Worm (Caenorhabditis elegans): ENCODE measurements around the gene vem-1.

Gene vem-1

DNA sequence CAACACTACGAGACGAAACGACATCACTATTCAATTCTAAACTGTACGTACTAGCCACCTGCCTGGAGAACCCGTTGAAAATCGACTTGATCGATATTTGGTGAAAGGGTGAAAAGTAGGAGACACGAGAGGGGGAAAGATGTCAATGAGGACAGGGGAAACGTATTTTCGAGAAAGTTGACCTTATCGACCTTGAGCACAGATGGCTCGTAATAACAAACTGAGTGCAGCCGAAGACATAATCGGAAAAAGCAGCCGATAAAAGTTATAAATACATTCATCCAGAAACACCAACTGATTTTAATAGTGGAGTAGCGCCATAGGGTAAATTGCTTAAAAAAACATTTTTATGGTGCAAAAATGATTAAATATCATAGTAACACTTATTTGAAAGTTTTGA lies 28.4 kb downstream of the vem-1 start:
- no peak for TF ChIP-seq ref-1 (GFP tag; conservative IDR thresholded peaks at IDR 0.05)
- no peak for TF ChIP-seq T22C8.4 (GFP tag; IDR thresholded peaks at IDR 0.05)
- no peak for TF ChIP-seq ztf-29 (GFP tag; IDR thresholded peaks at IDR 0.05)
- TF ChIP-seq klf-2 (GFP tag; conservative IDR thresholded peaks at IDR 0.05) = no peak
- no peak for TF ChIP-seq med-1 (GFP tag; optimal IDR thresholded peaks at IDR 0.05; ENCODE audit: insufficient read depth)
- TF ChIP-seq flt-1 (GFP tag; IDR thresholded peaks at IDR 0.05) = no peak; the same call in 1 of the 2 replicates
- no peak for TF ChIP-seq ztf-23 (GFP tag; IDR thresholded peaks at IDR 0.05)
- no peak for TF ChIP-seq cog-1 (tag; optimal IDR thresholded peaks at IDR 0.05)
- no peak for TF ChIP-seq tab-1 (GFP tag; IDR thresholded peaks at IDR 0.05)

DNA sequence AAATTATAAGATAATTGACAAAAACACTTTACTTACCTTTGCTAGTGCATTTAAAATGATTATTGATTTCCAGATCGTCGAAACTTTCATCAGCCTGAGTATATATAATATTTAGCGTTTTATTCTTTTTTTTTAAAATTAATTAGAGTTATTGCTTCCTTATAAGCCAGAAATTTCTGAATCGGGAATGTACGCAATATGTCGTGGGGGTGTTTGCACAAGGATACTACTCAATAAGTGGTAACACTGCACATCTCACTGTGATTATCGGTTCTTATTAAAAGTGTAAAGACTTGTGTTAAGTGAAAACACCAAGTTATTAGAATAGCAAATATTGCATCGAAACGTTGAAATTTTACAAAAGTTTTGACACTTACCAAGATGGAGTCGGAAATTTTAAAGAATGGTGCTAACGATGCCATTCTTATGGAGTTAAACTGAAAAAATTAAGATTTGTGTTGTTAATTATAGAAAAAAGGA lies 30.5 kb downstream of the vem-1 start, which contains the start of gene dim-1:
Gene dim-1, minus strand, starts transcription at position 430 of the 480 bp plus-strand sequence.
- no peak for TF ChIP-seq ref-1 (GFP tag; conservative IDR thresholded peaks at IDR 0.05)
- no peak for TF ChIP-seq klf-2 (GFP tag; conservative IDR thresholded peaks at IDR 0.05)
- no peak for TF ChIP-seq med-1 (GFP tag; optimal IDR thresholded peaks at IDR 0.05; ENCODE audit: insufficient read depth)
- TF ChIP-seq T22C8.4 (GFP tag; IDR thresholded peaks at IDR 0.05) = no peak
- no peak for TF ChIP-seq ztf-23 (GFP tag; IDR thresholded peaks at IDR 0.05)
- no peak for TF ChIP-seq flt-1 (GFP tag; IDR thresholded peaks at IDR 0.05)
- TF ChIP-seq cog-1 (tag; optimal IDR thresholded peaks at IDR 0.05) = no peak

DNA sequence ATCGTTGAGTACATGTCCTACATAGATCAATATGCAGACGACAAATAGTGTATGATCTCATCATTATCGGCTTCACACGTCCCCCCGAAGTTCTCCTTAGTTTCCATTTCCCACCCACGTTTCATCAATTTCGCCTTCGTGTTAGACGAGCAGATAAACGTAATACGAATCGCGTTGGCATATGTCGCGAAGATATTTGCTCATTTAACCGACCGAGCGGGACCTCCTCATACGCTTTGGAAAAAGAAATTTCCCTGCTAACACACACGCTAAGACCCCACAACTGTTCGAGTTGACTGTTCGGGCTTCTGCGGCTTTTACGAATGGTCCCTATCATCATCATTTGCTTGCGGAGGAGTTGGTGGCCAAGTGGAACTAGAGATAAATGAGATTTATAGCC lies 33.9 kb downstream of the vem-1 start:
- TF ChIP-seq med-1 (GFP tag; optimal IDR thresholded peaks at IDR 0.05; ENCODE audit: insufficient read depth) (no peak), tab-1 (GFP tag; IDR thresholded peaks at IDR 0.05) (no peak), ztf-23 (GFP tag; IDR thresholded peaks at IDR 0.05) (no peak), ref-1 (GFP tag; conservative IDR thresholded peaks at IDR 0.05) (no peak), T22C8.4 (GFP tag; IDR thresholded peaks at IDR 0.05) (no peak), flt-1 (GFP tag; IDR thresholded peaks at IDR 0.05) (no peak), cog-1 (tag; optimal IDR thresholded peaks at IDR 0.05) (no peak)

DNA sequence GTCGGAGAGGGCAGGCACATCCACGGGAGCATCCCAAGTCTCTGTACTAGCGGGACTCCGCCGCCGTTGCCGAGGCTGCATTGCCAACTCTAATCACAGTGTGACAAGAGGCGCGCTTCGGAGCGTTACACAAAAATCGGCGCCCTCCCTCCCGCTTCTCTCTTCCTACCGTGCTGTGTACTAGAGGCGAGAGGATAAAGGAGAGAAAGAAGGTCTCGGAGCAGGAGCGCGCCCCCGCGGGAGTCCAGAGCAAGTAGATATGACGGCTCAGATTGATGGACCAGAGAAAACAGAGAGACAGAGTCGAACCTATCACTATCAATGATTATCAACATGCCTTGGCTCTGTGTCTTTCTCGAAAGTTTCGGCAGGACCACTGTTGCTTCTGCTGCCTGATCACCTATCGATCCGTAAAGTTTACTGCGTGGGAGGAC lies 35.3 kb downstream of the vem-1 start:
- no peak for TF ChIP-seq T22C8.4 (GFP tag; IDR thresholded peaks at IDR 0.05)

DNA sequence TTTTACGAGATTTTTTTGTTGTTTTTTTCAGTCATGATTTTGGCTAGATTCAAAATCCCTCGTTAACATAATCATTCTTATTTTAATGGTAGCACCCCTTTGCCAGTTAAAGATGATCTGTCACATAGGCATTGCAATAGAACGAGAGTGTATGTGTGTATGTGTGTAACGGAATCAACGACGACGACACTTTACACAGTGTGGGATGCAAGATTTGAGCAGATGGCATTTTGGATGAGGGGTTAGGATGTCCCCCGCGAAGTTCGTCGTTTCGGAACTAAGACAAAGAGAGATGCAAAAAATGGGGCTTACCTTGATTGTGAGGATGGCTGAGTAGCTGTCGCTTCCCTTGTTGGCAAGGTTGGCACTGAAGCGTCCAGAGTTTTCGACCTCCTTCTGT lies 36.3 kb downstream of the vem-1 start:
- TF ChIP-seq ztf-29 (GFP tag; IDR thresholded peaks at IDR 0.05) (no peak), tab-1 (GFP tag; IDR thresholded peaks at IDR 0.05) (no peak), klf-2 (GFP tag; conservative IDR thresholded peaks at IDR 0.05) (no peak), ref-1 (GFP tag; conservative IDR thresholded peaks at IDR 0.05) (no peak), med-1 (GFP tag; optimal IDR thresholded peaks at IDR 0.05; ENCODE audit: insufficient read depth) (no peak), T22C8.4 (GFP tag; IDR thresholded peaks at IDR 0.05) (no peak), ztf-23 (GFP tag; IDR thresholded peaks at IDR 0.05) (no peak), flt-1 (GFP tag; IDR thresholded peaks at IDR 0.05) (no peak), cog-1 (tag; optimal IDR thresholded peaks at IDR 0.05) (no peak)

DNA sequence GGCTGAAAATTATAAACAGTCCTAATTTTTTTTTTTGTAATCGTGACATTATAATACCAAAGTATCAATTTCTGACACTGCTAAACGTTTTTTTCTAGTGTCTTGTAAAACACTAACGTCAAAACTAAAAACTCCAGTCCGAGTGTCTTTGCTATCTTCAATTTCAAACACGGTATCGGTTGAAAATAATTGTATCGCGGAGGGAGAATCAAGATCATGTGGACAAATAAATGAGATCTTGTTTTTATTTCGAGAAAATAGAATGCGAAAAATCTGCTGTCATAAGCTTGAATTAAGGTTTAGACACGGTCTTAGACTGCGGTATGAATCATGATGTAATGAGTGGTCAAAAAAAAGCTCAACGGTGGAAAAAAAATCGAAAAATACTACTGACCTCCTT lies 39.7 kb downstream of the vem-1 start:
- no peak for TF ChIP-seq ztf-29 (GFP tag; IDR thresholded peaks at IDR 0.05)
- TF ChIP-seq ref-1 (GFP tag; conservative IDR thresholded peaks at IDR 0.05) = no peak

DNA sequence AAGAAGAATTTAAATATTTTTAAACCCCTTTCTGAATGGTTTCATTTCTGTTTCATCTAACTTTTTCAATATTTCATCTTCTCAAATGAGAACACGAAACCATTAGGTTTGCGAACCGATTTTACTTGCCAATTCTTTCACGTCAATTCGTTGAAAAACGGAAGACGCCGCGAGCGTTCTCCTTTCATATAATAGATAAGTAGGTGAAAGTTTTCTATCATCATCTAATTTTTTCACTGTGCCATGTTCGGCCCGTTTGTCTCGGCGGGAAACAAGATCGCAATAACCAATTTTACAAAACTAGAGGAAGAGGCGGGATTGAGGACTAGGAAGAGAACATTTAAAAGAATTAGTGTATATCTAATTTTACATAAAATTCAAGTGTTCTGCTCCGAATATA lies 43.2 kb downstream of the vem-1 start, which contains the start of gene C18A11.4:
Gene C18A11.4, plus strand, starts transcription at position 367 of the 400 bp plus-strand sequence.
- TF ChIP-seq med-1 (GFP tag; optimal IDR thresholded peaks at IDR 0.05; ENCODE audit: insufficient read depth) (no peak), ref-1 (GFP tag; conservative IDR thresholded peaks at IDR 0.05) (no peak), cog-1 (tag; optimal IDR thresholded peaks at IDR 0.05) (no peak), klf-2 (GFP tag; conservative IDR thresholded peaks at IDR 0.05) (no peak), ztf-29 (GFP tag; IDR thresholded peaks at IDR 0.05) (no peak)

DNA sequence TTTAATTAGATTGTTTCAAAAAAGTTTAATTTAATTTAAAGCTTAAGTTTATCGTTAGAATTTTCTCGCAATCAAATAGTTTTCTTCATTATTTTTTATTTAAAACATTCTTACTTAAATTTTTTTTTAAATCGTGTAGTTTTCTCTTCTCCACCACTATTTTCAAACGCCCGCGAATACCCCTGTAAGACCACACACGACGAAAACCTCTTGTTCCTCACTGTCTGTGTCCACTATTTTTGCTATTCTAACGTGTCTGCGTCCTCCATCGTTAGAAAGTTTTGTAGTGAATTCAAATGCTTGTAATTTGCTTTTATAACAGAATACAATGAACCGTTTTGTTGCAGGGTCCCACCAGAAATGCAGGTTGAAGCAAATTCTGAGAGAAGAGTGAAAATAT lies 47.4 kb downstream of the vem-1 start, which contains the start of gene xol-1:
Gene xol-1, plus strand, starts transcription at position 347 of the 400 bp plus-strand sequence.
- TF ChIP-seq ref-1 (GFP tag; conservative IDR thresholded peaks at IDR 0.05) = no peak
- TF ChIP-seq T22C8.4 (GFP tag; IDR thresholded peaks at IDR 0.05) = no peak
- no peak for TF ChIP-seq cog-1 (tag; optimal IDR thresholded peaks at IDR 0.05)
- no peak for TF ChIP-seq klf-2 (GFP tag; conservative IDR thresholded peaks at IDR 0.05)
- no peak for TF ChIP-seq flt-1 (GFP tag; IDR thresholded peaks at IDR 0.05)
- TF ChIP-seq tab-1 (GFP tag; IDR thresholded peaks at IDR 0.05) = no peak
- TF ChIP-seq ztf-23 (GFP tag; IDR thresholded peaks at IDR 0.05) = no peak
- no peak for TF ChIP-seq ztf-29 (GFP tag; IDR thresholded peaks at IDR 0.05)
- no peak for TF ChIP-seq med-1 (GFP tag; optimal IDR thresholded peaks at IDR 0.05; ENCODE audit: insufficient read depth)

All from whole organism, midembryonic.